Worm (Caenorhabditis elegans): ENCODE results near the gene M110.3.

The M110.3 gene

DNA sequence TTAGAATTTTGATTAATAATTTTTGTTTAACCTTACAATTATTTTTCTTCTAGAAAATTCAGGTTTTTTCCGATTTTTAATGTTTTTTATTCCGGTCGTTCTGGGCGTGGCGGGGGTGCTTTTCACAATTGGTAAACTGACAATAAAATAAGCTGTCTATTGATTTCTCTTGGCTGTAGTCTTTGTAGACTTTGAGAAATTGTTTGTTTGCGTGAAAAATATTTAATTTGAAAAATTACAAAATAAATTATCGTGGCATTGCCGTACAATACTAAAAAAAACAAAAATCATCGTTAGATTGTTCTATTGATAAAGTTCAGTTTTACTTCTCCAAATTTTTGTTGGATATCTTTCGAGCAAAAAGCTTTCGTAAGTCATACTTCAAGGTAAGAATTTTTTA lies 30.1 kb upstream of the M110.3 start, which contains the start of gene F35C11.3:
F35C11.3 (plus strand) TSS at position 301 of the 400 bp plus-strand sequence.
- TF ChIP-seq T22C8.4 (GFP tag; IDR thresholded peaks at IDR 0.05) (no peak), ztf-23 (GFP tag; IDR thresholded peaks at IDR 0.05) (no peak), cog-1 (tag; optimal IDR thresholded peaks at IDR 0.05) (no peak), med-1 (GFP tag; optimal IDR thresholded peaks at IDR 0.05; ENCODE audit: insufficient read depth) (no peak), klf-2 (GFP tag; conservative IDR thresholded peaks at IDR 0.05) (no peak), flt-1 (GFP tag; IDR thresholded peaks at IDR 0.05) (no peak), tab-1 (GFP tag; IDR thresholded peaks at IDR 0.05) (no peak), ref-1 (GFP tag; conservative IDR thresholded peaks at IDR 0.05) (no peak)

DNA sequence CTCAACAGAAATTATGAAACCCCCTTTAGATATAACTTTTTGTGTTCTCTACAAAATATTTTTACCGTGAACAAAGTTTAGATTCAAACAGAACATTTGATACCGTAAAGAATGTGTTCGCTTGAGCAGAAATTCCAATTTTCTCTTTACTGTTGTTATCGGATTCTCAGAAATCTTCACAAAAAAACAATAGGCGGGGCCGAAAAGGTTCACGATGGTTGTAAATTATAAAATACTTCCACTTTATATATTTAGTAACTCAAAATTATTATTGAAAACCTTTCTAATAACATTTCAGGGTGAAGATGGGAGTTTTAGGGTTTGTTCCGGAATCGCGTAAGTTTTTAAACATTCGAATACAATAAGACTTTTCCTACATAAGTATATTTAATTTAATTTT lies 21.7 kb upstream of the M110.3 start, which contains the start of gene nlp-5:
nlp-5 (plus strand) TSS at position 301 of the 400 bp plus-strand sequence.
- no peak for TF ChIP-seq flt-1 (GFP tag; IDR thresholded peaks at IDR 0.05)
- TF ChIP-seq cog-1 (tag; optimal IDR thresholded peaks at IDR 0.05): no peak

- TF ChIP-seq ref-1 (GFP tag; conservative IDR thresholded peaks at IDR 0.05): no peak
- no peak for TF ChIP-seq med-1 (GFP tag; optimal IDR thresholded peaks at IDR 0.05; ENCODE audit: insufficient read depth)
- no peak for TF ChIP-seq cog-1 (tag; optimal IDR thresholded peaks at IDR 0.05)
- no peak for TF ChIP-seq klf-2 (GFP tag; conservative IDR thresholded peaks at IDR 0.05)
- TF ChIP-seq flt-1 (GFP tag; IDR thresholded peaks at IDR 0.05): no peak
- no peak for TF ChIP-seq T22C8.4 (GFP tag; IDR thresholded peaks at IDR 0.05)
- no peak for TF ChIP-seq ztf-29 (GFP tag; IDR thresholded peaks at IDR 0.05)
- no peak for TF ChIP-seq tab-1 (GFP tag; IDR thresholded peaks at IDR 0.05)
- TF ChIP-seq ztf-23 (GFP tag; IDR thresholded peaks at IDR 0.05): no peak
Measured at ce11 chrII:8232489-8232888, 16.1 kb upstream of the M110.3 start, which contains the start of gene M110.7. Gene M110.7, plus strand, starts transcription at chrII:8232789.

ce11 chrII:8230976-8231375 lies 14.6 kb upstream of the M110.3 start, which contains the start of gene M110.9:
Gene M110.9, plus strand, starts transcription at chrII:8231276.
- TF ChIP-seq ztf-29 (GFP tag; IDR thresholded peaks at IDR 0.05): no peak
- TF ChIP-seq ref-1 (GFP tag; conservative IDR thresholded peaks at IDR 0.05): no peak
- TF ChIP-seq med-1 (GFP tag; optimal IDR thresholded peaks at IDR 0.05; ENCODE audit: insufficient read depth): no peak
- no peak for TF ChIP-seq flt-1 (GFP tag; IDR thresholded peaks at IDR 0.05)
- no peak for TF ChIP-seq klf-2 (GFP tag; conservative IDR thresholded peaks at IDR 0.05)
- no peak for TF ChIP-seq T22C8.4 (GFP tag; IDR thresholded peaks at IDR 0.05)
- TF ChIP-seq tab-1 (GFP tag; IDR thresholded peaks at IDR 0.05): no peak
- no peak for TF ChIP-seq cog-1 (tag; optimal IDR thresholded peaks at IDR 0.05)
- no peak for TF ChIP-seq ztf-23 (GFP tag; IDR thresholded peaks at IDR 0.05)

- TF ChIP-seq cog-1 (tag; optimal IDR thresholded peaks at IDR 0.05) (no peak), T22C8.4 (GFP tag; IDR thresholded peaks at IDR 0.05) (no peak), tab-1 (GFP tag; IDR thresholded peaks at IDR 0.05) (no peak), ztf-23 (GFP tag; IDR thresholded peaks at IDR 0.05) (no peak), flt-1 (GFP tag; IDR thresholded peaks at IDR 0.05) (no peak), ref-1 (GFP tag; conservative IDR thresholded peaks at IDR 0.05) (no peak), med-1 (GFP tag; optimal IDR thresholded peaks at IDR 0.05; ENCODE audit: insufficient read depth) (no peak), ztf-29 (GFP tag; IDR thresholded peaks at IDR 0.05) (no peak), klf-2 (GFP tag; conservative IDR thresholded peaks at IDR 0.05) (no peak)
Measured at ce11 chrII:8226475-8226874, 10.1 kb upstream of the M110.3 start.

DNA sequence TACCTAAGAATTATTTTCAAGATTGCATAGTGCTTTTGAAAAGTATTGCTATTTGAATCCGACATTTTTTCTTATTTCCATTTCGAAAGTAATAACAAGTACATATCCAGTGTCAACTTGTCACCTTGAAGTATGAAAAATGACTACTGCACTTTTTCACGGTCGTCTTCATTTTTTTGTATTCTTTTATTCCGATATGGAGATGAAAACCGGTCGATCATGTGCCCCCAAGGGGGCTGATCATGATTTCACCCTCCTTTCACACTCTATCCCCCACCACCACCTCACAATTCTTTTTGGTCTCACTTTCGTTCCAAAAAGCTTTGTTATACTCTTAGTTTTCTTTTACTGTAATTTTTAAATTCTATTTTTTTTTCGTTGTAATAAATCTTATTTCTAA lies 9.5 kb upstream of the M110.3 start:
- TF ChIP-seq ztf-29 (GFP tag; IDR thresholded peaks at IDR 0.05): no peak
- no peak for TF ChIP-seq ztf-23 (GFP tag; IDR thresholded peaks at IDR 0.05)
- no peak for TF ChIP-seq ref-1 (GFP tag; conservative IDR thresholded peaks at IDR 0.05)
- no peak for TF ChIP-seq klf-2 (GFP tag; conservative IDR thresholded peaks at IDR 0.05)
- TF ChIP-seq T22C8.4 (GFP tag; IDR thresholded peaks at IDR 0.05): no peak
- TF ChIP-seq flt-1 (GFP tag; IDR thresholded peaks at IDR 0.05): no peak
- TF ChIP-seq med-1 (GFP tag; optimal IDR thresholded peaks at IDR 0.05; ENCODE audit: insufficient read depth): no peak
- no peak for TF ChIP-seq cog-1 (tag; optimal IDR thresholded peaks at IDR 0.05)
- no peak for TF ChIP-seq tab-1 (GFP tag; IDR thresholded peaks at IDR 0.05)

- TF ChIP-seq ztf-23 (GFP tag; IDR thresholded peaks at IDR 0.05) (no peak), klf-2 (GFP tag; conservative IDR thresholded peaks at IDR 0.05) (no peak), ref-1 (GFP tag; conservative IDR thresholded peaks at IDR 0.05) (no peak), cog-1 (tag; optimal IDR thresholded peaks at IDR 0.05) (no peak), T22C8.4 (GFP tag; IDR thresholded peaks at IDR 0.05) (no peak), ztf-29 (GFP tag; IDR thresholded peaks at IDR 0.05) (no peak), tab-1 (GFP tag; IDR thresholded peaks at IDR 0.05) (no peak), flt-1 (GFP tag; IDR thresholded peaks at IDR 0.05) (no peak), med-1 (GFP tag; optimal IDR thresholded peaks at IDR 0.05; ENCODE audit: insufficient read depth) (no peak)
Measured at ce11 chrII:8225347-8225746, 8.9 kb upstream of the M110.3 start.

ce11 chrII:8224623-8225022 lies 8.2 kb upstream of the M110.3 start:
- TF ChIP-seq T22C8.4 (GFP tag; IDR thresholded peaks at IDR 0.05) (no peak), med-1 (GFP tag; optimal IDR thresholded peaks at IDR 0.05; ENCODE audit: insufficient read depth) (no peak), cog-1 (tag; optimal IDR thresholded peaks at IDR 0.05) (no peak), ref-1 (GFP tag; conservative IDR thresholded peaks at IDR 0.05) (no peak), klf-2 (GFP tag; conservative IDR thresholded peaks at IDR 0.05) (no peak), ztf-23 (GFP tag; IDR thresholded peaks at IDR 0.05) (no peak), ztf-29 (GFP tag; IDR thresholded peaks at IDR 0.05) (no peak), flt-1 (GFP tag; IDR thresholded peaks at IDR 0.05) (no peak), tab-1 (GFP tag; IDR thresholded peaks at IDR 0.05) (no peak)

DNA sequence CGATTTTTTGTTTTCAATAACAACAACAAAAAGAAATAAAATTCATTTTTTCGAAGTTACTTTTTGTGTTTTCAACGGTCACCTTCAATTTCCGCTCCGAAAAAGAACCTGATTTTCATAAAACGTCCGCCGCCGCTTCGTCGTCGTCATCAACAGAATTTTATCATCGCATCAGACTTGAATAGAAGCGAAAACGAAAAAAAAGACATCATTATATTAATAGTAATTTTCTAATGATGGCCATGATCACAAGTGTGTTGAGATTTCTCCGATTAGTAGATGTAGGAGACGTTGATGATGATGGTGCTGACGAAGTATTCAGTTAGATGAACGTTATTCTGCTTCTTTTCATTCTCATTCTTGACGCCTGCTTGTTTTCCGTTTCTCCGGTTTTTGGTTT lies 7.5 kb upstream of the M110.3 start:
- no peak for TF ChIP-seq med-1 (GFP tag; optimal IDR thresholded peaks at IDR 0.05; ENCODE audit: insufficient read depth)
- no peak for TF ChIP-seq cog-1 (tag; optimal IDR thresholded peaks at IDR 0.05)
- no peak for TF ChIP-seq flt-1 (GFP tag; IDR thresholded peaks at IDR 0.05)

- TF ChIP-seq ztf-29 (GFP tag; IDR thresholded peaks at IDR 0.05) (no peak), ztf-23 (GFP tag; IDR thresholded peaks at IDR 0.05) (no peak), klf-2 (GFP tag; conservative IDR thresholded peaks at IDR 0.05) (no peak), T22C8.4 (GFP tag; IDR thresholded peaks at IDR 0.05) (no peak), cog-1 (tag; optimal IDR thresholded peaks at IDR 0.05) (no peak), med-1 (GFP tag; optimal IDR thresholded peaks at IDR 0.05; ENCODE audit: insufficient read depth) (no peak), flt-1 (GFP tag; IDR thresholded peaks at IDR 0.05) (no peak), tab-1 (GFP tag; IDR thresholded peaks at IDR 0.05) (no peak), ref-1 (GFP tag; conservative IDR thresholded peaks at IDR 0.05) (no peak)
Measured at ce11 chrII:8223422-8223821, 7.0 kb upstream of the M110.3 start.
